ENCODE assay signal across 1 fruit fly cellular context in the genomic region with DNA sequence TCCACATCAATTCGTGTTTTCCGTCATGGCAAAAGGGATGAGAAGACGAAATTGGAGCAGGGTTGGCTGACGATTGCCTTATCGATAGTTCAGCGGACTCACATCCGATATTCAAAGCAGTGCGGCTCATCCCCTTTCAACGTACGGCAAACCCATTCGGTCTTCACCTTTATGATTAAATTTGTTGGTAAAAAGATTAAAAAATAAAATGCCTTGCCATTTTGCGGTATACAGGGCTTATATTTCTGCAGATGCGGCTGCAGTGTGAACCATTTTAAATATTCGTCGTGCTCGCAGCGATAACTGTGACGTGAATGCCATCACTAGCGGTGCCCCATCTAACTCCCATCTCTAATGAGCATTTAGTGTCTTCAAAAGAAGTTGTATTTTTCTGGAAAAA.
TF ChIP-seq lines count a peak whose summit lies in the region.

Gene Taf7, plus strand, starts transcription at position 23 of the 400 bp plus-strand sequence.
Gene EMC1, minus strand, starts transcription at position 53 of the 400 bp plus-strand sequence.

TF ChIP-seq in whole organism, embryonic, 481 proteins besides CTCF, POLR2A, EP300 and RAD21 (continued from another document and continues in another):
- TF ChIP-seq trem (tag; optimal IDR thresholded peaks at IDR 0.05; lab: Kevin White, UChicago), result peak; percentile 47
- no peak for TF ChIP-seq Fer1 (GFP tag; optimal IDR thresholded peaks at IDR 0.05; lab: Kevin White, UChicago)
- TF ChIP-seq sima (GFP tag; optimal IDR thresholded peaks at IDR 0.05; lab: Kevin White, UChicago), result no peak
- TF ChIP-seq CG8944 (GFP tag; optimal IDR thresholded peaks at IDR 0.05; lab: Kevin White, UChicago), result peak; percentile 46
- TF ChIP-seq CG16779 (GFP tag; IDR thresholded peaks at IDR 0.05; lab: Robert Waterston, UW), result no peak
- TF ChIP-seq CG15269 (tag; optimal IDR thresholded peaks at IDR 0.05; lab: Kevin White, UChicago), result no peak
- TF ChIP-seq CG10654 (GFP tag; optimal IDR thresholded peaks at IDR 0.05; lab: Kevin White, UChicago), result peak; percentile 31
- TF ChIP-seq CG4707 (GFP tag; optimal IDR thresholded peaks at IDR 0.05; lab: Kevin White, UChicago), result no peak
- no peak for TF ChIP-seq CG10565 (GFP tag; optimal IDR thresholded peaks at IDR 0.05; lab: Kevin White, UChicago)
- TF ChIP-seq Awh (GFP tag; IDR thresholded peaks at IDR 0.05; lab: Robert Waterston, UW), result no peak
- TF ChIP-seq CG13624 (GFP tag; optimal IDR thresholded peaks at IDR 0.05; lab: Kevin White, UChicago), result peak; percentile 56
- no peak for TF ChIP-seq HLHmδ (GFP tag; optimal IDR thresholded peaks at IDR 0.05; lab: Kevin White, UChicago)
- TF ChIP-seq CG6791 (GFP tag; IDR thresholded peaks at IDR 0.05; lab: Robert Waterston, UW; ENCODE audit: partially characterized antibody), result peak; percentile 91
- peak; percentile 89 for TF ChIP-seq CG34224 (GFP tag; IDR thresholded peaks at IDR 0.05; lab: Robert Waterston, UW; ENCODE audit: partially characterized antibody)
- TF ChIP-seq tup (GFP tag; optimal IDR thresholded peaks at IDR 0.05; lab: Kevin White, UChicago), result no peak
- TF ChIP-seq CG10209 (GFP tag; optimal IDR thresholded peaks at IDR 0.05; lab: Kevin White, UChicago), result no peak
- no peak for TF ChIP-seq CG11093 (GFP tag; IDR thresholded peaks at IDR 0.05; lab: Robert Waterston, UW)
- no peak for TF ChIP-seq ci (GFP tag; IDR thresholded peaks at IDR 0.05; lab: Robert Waterston, UW)
- TF ChIP-seq TFAM (GFP tag; optimal IDR thresholded peaks at IDR 0.05; lab: Kevin White, UChicago), result no peak
- no peak for TF ChIP-seq cato (GFP tag; optimal IDR thresholded peaks at IDR 0.05; lab: Kevin White, UChicago; ENCODE audit: borderline replicate concordance)
- 0 out of 2 replicates have a peak, but pooled peaks have one; percentile 13 for TF ChIP-seq esg (GFP tag; conservative IDR thresholded peaks at IDR 0.05; lab: Robert Waterston, UW)
- no peak for TF ChIP-seq Spps (tag; optimal IDR thresholded peaks at IDR 0.05; lab: Kevin White, UChicago)
- no peak for TF ChIP-seq CG1529 (GFP tag; optimal IDR thresholded peaks at IDR 0.05; lab: Kevin White, UChicago)
- TF ChIP-seq CG4854 (GFP tag; optimal IDR thresholded peaks at IDR 0.05; lab: Kevin White, UChicago), result no peak
- no peak for TF ChIP-seq B-H2 (GFP tag; optimal IDR thresholded peaks at IDR 0.05; lab: Kevin White, UChicago)
- no peak for TF ChIP-seq vvl (GFP tag; IDR thresholded peaks at IDR 0.05; lab: Robert Waterston, UW)
- peak; percentile 38 for TF ChIP-seq bab2 (GFP tag; optimal IDR thresholded peaks at IDR 0.05; lab: Kevin White, UChicago)
- TF ChIP-seq E2f2 (GFP tag; IDR thresholded peaks at IDR 0.05; lab: Robert Waterston, UW), result peak; percentile 26; the same call in 1 of the 2 replicates
- TF ChIP-seq CG4282 (GFP tag; optimal IDR thresholded peaks at IDR 0.05; lab: Kevin White, UChicago), result no peak
- TF ChIP-seq CG34376 (GFP tag; optimal IDR thresholded peaks at IDR 0.05; lab: Kevin White, UChicago), result no peak
- no peak for TF ChIP-seq CG6683 (GFP tag; optimal IDR thresholded peaks at IDR 0.05; lab: Kevin White, UChicago)
- TF ChIP-seq sd (tag; optimal IDR thresholded peaks at IDR 0.05; lab: Kevin White, UChicago), result no peak
- no peak for TF ChIP-seq ewg (GFP tag; optimal IDR thresholded peaks at IDR 0.05; lab: Kevin White, UChicago)
- TF ChIP-seq Elba2 (GFP tag; optimal IDR thresholded peaks at IDR 0.05; lab: Kevin White, UChicago), result peak; percentile 68
- TF ChIP-seq CG18011 (GFP tag; optimal IDR thresholded peaks at IDR 0.05; lab: Kevin White, UChicago), result no peak
- no peak for TF ChIP-seq CG17385 (GFP tag; optimal IDR thresholded peaks at IDR 0.05; lab: Kevin White, UChicago)
- peak; percentile 63 for TF ChIP-seq CG15514 (GFP tag; optimal IDR thresholded peaks at IDR 0.05; lab: Kevin White, UChicago)
- peak; percentile 85 for TF ChIP-seq CG42726 (GFP tag; IDR thresholded peaks at IDR 0.05; lab: Robert Waterston, UW; ENCODE audit: partially characterized antibody)
- TF ChIP-seq Abd-B (GFP tag; optimal IDR thresholded peaks at IDR 0.05; lab: Kevin White, UChicago), result no peak
- no peak for TF ChIP-seq CG15479 (GFP tag; optimal IDR thresholded peaks at IDR 0.05; lab: Kevin White, UChicago)
- no peak for TF ChIP-seq CG5953 (GFP tag; IDR thresholded peaks at IDR 0.05; lab: Robert Waterston, UW)
- peak; percentile 90 for TF ChIP-seq ssp (GFP tag; IDR thresholded peaks at IDR 0.05; lab: Robert Waterston, UW)
- TF ChIP-seq CG12659 (GFP tag; optimal IDR thresholded peaks at IDR 0.05; lab: Kevin White, UChicago), result peak; percentile 75
- no peak for TF ChIP-seq CG10462 (GFP tag; optimal IDR thresholded peaks at IDR 0.05; lab: Kevin White, UChicago)
- peak in 1 of 2 experiments; percentile 38 for TF ChIP-seq insv (GFP tag; optimal IDR thresholded peaks at IDR 0.05; lab: Kevin White, UChicago)
- TF ChIP-seq PHDP (tag; optimal IDR thresholded peaks at IDR 0.05; lab: Kevin White, UChicago), result no peak
- TF ChIP-seq ERR (GFP tag; optimal IDR thresholded peaks at IDR 0.05; lab: Kevin White, UChicago), result no peak
- TF ChIP-seq odd (GFP tag; optimal IDR thresholded peaks at IDR 0.05; lab: Kevin White, UChicago), result no peak
- TF ChIP-seq Hr3 (GFP tag; optimal IDR thresholded peaks at IDR 0.05; lab: Kevin White, UChicago), result peak; percentile 92
- peak; percentile 17 for TF ChIP-seq tx (GFP tag; optimal IDR thresholded peaks at IDR 0.05; lab: Kevin White, UChicago)
- peak; percentile 44 for TF ChIP-seq CG15696 (tag; optimal IDR thresholded peaks at IDR 0.05; lab: Kevin White, UChicago)
- TF ChIP-seq CG6175 (GFP tag; IDR thresholded peaks at IDR 0.05; lab: Robert Waterston, UW), result peak; percentile 95
- no peak for TF ChIP-seq CG11695 (GFP tag; IDR thresholded peaks at IDR 0.05; lab: Robert Waterston, UW)
- TF ChIP-seq CG12391 (tag; optimal IDR thresholded peaks at IDR 0.05; lab: Kevin White, UChicago), result no peak
- TF ChIP-seq maf-S (GFP tag; optimal IDR thresholded peaks at IDR 0.05; lab: Kevin White, UChicago), result peak; percentile 28
- no peak for TF ChIP-seq CG13894 (tag; optimal IDR thresholded peaks at IDR 0.05; lab: Kevin White, UChicago)
- TF ChIP-seq CG4360 (GFP tag; IDR thresholded peaks at IDR 0.05; lab: Robert Waterston, UW), result no peak
- no peak for TF ChIP-seq D19B (GFP tag; optimal IDR thresholded peaks at IDR 0.05; lab: Kevin White, UChicago)
- TF ChIP-seq CG6765 (GFP tag; optimal IDR thresholded peaks at IDR 0.05; lab: Kevin White, UChicago), result no peak
- TF ChIP-seq ash1 (GFP tag; optimal IDR thresholded peaks at IDR 0.05; lab: Kevin White, UChicago), result no peak
- TF ChIP-seq Lhr (GFP tag; optimal IDR thresholded peaks at IDR 0.05; lab: Kevin White, UChicago), result peak; percentile 81
- peak; percentile 34 for TF ChIP-seq CG12236 (GFP tag; optimal IDR thresholded peaks at IDR 0.05; lab: Kevin White, UChicago)
- no peak for TF ChIP-seq Lim3 (GFP tag; IDR thresholded peaks at IDR 0.05; lab: Robert Waterston, UW)
- TF ChIP-seq bigmax (GFP tag; optimal IDR thresholded peaks at IDR 0.05; lab: Kevin White, UChicago), result no peak
- peak; percentile 10 for TF ChIP-seq slp2 (GFP tag; optimal IDR thresholded peaks at IDR 0.05; lab: Kevin White, UChicago)
- TF ChIP-seq Atf6 (GFP tag; IDR thresholded peaks at IDR 0.05; lab: Robert Waterston, UW), result no peak
- TF ChIP-seq CG15011 (GFP tag; optimal IDR thresholded peaks at IDR 0.05; lab: Kevin White, UChicago), result no peak
- no peak for TF ChIP-seq Adf1 (GFP tag; IDR thresholded peaks at IDR 0.05; lab: Robert Waterston, UW)
- TF ChIP-seq CrebB (tag; optimal IDR thresholded peaks at IDR 0.05; lab: Kevin White, UChicago), result no peak
- TF ChIP-seq hb (GFP tag; IDR thresholded peaks at IDR 0.05; lab: Robert Waterston, UW; ENCODE audit: partially characterized antibody), result peak; percentile 96
- TF ChIP-seq CG3838 (GFP tag; optimal IDR thresholded peaks at IDR 0.05; lab: Kevin White, UChicago), result no peak
- TF ChIP-seq CG2202 (tag; optimal IDR thresholded peaks at IDR 0.05; lab: Kevin White, UChicago), result no peak
- no peak for TF ChIP-seq CG12744 (GFP tag; optimal IDR thresholded peaks at IDR 0.05; lab: Kevin White, UChicago)
- no peak for TF ChIP-seq ac (GFP tag; optimal IDR thresholded peaks at IDR 0.05; lab: Kevin White, UChicago)
- peak; percentile 34 for TF ChIP-seq tin (GFP tag; optimal IDR thresholded peaks at IDR 0.05; lab: Kevin White, UChicago)
- TF ChIP-seq pan (optimal IDR thresholded peaks at IDR 0.05; lab: Kevin White, UChicago), result no peak
- no peak for TF ChIP-seq pan (GFP tag; optimal IDR thresholded peaks at IDR 0.05 in 1 of 2, IDR thresholded peaks at IDR 0.05 in 1 of 2)
- TF ChIP-seq wdn (GFP tag; IDR thresholded peaks at IDR 0.05; lab: Robert Waterston, UW), result no peak
- no peak for TF ChIP-seq crc (GFP tag; optimal IDR thresholded peaks at IDR 0.05; lab: Kevin White, UChicago)
- no peak for TF ChIP-seq Hey (tag; optimal IDR thresholded peaks at IDR 0.05; lab: Kevin White, UChicago)
- TF ChIP-seq Usf (GFP tag; optimal IDR thresholded peaks at IDR 0.05; lab: Kevin White, UChicago), result no peak
- no peak for TF ChIP-seq Hmx (GFP tag; optimal IDR thresholded peaks at IDR 0.05; lab: Kevin White, UChicago)
- no peak for TF ChIP-seq Nf-YA (GFP tag; IDR thresholded peaks at IDR 0.05; lab: Robert Waterston, UW)
- TF ChIP-seq gsb (GFP tag; IDR thresholded peaks at IDR 0.05; lab: Robert Waterston, UW), result no peak
- TF ChIP-seq Tbp (GFP tag; optimal IDR thresholded peaks at IDR 0.05; lab: Kevin White, UChicago), result no peak
- no peak; the same call in none of the 2 replicates for TF ChIP-seq ato (GFP tag; IDR thresholded peaks at IDR 0.05; lab: Robert Waterston, UW; ENCODE audit: partially characterized antibody)
- TF ChIP-seq row (GFP tag; IDR thresholded peaks at IDR 0.05; lab: Robert Waterston, UW), result peak; percentile 96
- TF ChIP-seq scrt (GFP tag; optimal IDR thresholded peaks at IDR 0.05; lab: Kevin White, UChicago), result no peak
- TF ChIP-seq abd-A (tag; optimal IDR thresholded peaks at IDR 0.05; lab: Kevin White, UChicago), result no peak
- no peak for TF ChIP-seq sr (GFP tag; IDR thresholded peaks at IDR 0.05; lab: Robert Waterston, UW)
- no peak for TF ChIP-seq dimm (GFP tag; IDR thresholded peaks at IDR 0.05; lab: Robert Waterston, UW)
- no peak for TF ChIP-seq pita (GFP tag; optimal IDR thresholded peaks at IDR 0.05; lab: Kevin White, UChicago)
- TF ChIP-seq Oli (tag; optimal IDR thresholded peaks at IDR 0.05; lab: Kevin White, UChicago), result no peak
- TF ChIP-seq CG10267 (tag; optimal IDR thresholded peaks at IDR 0.05; lab: Kevin White, UChicago), result peak; percentile 55
- no peak for TF ChIP-seq Nf-YC (tag; optimal IDR thresholded peaks at IDR 0.05; lab: Kevin White, UChicago)
- no peak for TF ChIP-seq H15 (GFP tag; IDR thresholded peaks at IDR 0.05; lab: Robert Waterston, UW)
- TF ChIP-seq CG2199 (GFP tag; IDR thresholded peaks at IDR 0.05; lab: Robert Waterston, UW), result no peak
- TF ChIP-seq CG7839 (tag; optimal IDR thresholded peaks at IDR 0.05; lab: Kevin White, UChicago), result no peak
- TF ChIP-seq fu2 (GFP tag; optimal IDR thresholded peaks at IDR 0.05; lab: Kevin White, UChicago), result peak; percentile 28
- TF ChIP-seq Hsf (GFP tag; optimal IDR thresholded peaks at IDR 0.05; lab: Kevin White, UChicago), result peak; percentile 60
- no peak for TF ChIP-seq CG12219 (GFP tag; optimal IDR thresholded peaks at IDR 0.05; lab: Kevin White, UChicago)
- TF ChIP-seq nmo (GFP tag; optimal IDR thresholded peaks at IDR 0.05; lab: Kevin White, UChicago), result peak; percentile 92
- TF ChIP-seq lbe (GFP tag; optimal IDR thresholded peaks at IDR 0.05; lab: Kevin White, UChicago), result no peak
- no peak for TF ChIP-seq br (optimal IDR thresholded peaks at IDR 0.05; lab: Kevin White, UChicago)
- TF ChIP-seq CG1233 (GFP tag; optimal IDR thresholded peaks at IDR 0.05; lab: Kevin White, UChicago), result no peak
- TF ChIP-seq kni (GFP tag; optimal IDR thresholded peaks at IDR 0.05; lab: Kevin White, UChicago), result peak; percentile 99
- peak; percentile 72 for TF ChIP-seq CoRest (tag; optimal IDR thresholded peaks at IDR 0.05; lab: Kevin White, UChicago)
- TF ChIP-seq p53 (GFP tag; optimal IDR thresholded peaks at IDR 0.05; lab: Kevin White, UChicago), result peak; percentile 20
- TF ChIP-seq caup (GFP tag; optimal IDR thresholded peaks at IDR 0.05; lab: Kevin White, UChicago; ENCODE audit: severe bottlenecking), result no peak
- TF ChIP-seq CG2678 (tag; optimal IDR thresholded peaks at IDR 0.05; lab: Kevin White, UChicago), result no peak
- peak; percentile 59 for TF ChIP-seq CG17829 (tag; optimal IDR thresholded peaks at IDR 0.05; lab: Kevin White, UChicago)
- peak; percentile 54 for TF ChIP-seq Ptx1 (GFP tag; IDR thresholded peaks at IDR 0.05; lab: Robert Waterston, UW)
- TF ChIP-seq gem (tag; optimal IDR thresholded peaks at IDR 0.05; lab: Kevin White, UChicago), result no peak
- TF ChIP-seq Trl (optimal IDR thresholded peaks at IDR 0.05; lab: Kevin White, UChicago), result no peak
- peak; percentile 33 for TF ChIP-seq Trl (GFP tag; optimal IDR thresholded peaks at IDR 0.05; lab: Kevin White, UChicago)
- no peak for TF ChIP-seq aop (GFP tag; IDR thresholded peaks at IDR 0.05; lab: Robert Waterston, UW)
- TF ChIP-seq az2 (GFP tag; optimal IDR thresholded peaks at IDR 0.05; lab: Kevin White, UChicago), result peak; percentile 23
- TF ChIP-seq CG8359 (GFP tag; optimal IDR thresholded peaks at IDR 0.05; lab: Kevin White, UChicago; ENCODE audit: borderline replicate concordance), result no peak
- no peak for TF ChIP-seq CG10147 (GFP tag; optimal IDR thresholded peaks at IDR 0.05; lab: Kevin White, UChicago)
- no peak for TF ChIP-seq prd (optimal IDR thresholded peaks at IDR 0.05; lab: Kevin White, UChicago)
- peak; percentile 38; the same call in 1 of the 3 replicates for TF ChIP-seq prd (GFP tag; IDR thresholded peaks at IDR 0.05; lab: Robert Waterston, UW)
- TF ChIP-seq ap (GFP tag; IDR thresholded peaks at IDR 0.05; lab: Robert Waterston, UW), result no peak
- TF ChIP-seq disco-r (GFP tag; optimal IDR thresholded peaks at IDR 0.05; lab: Kevin White, UChicago), result no peak
- TF ChIP-seq fd96Cb (tag; optimal IDR thresholded peaks at IDR 0.05; lab: Kevin White, UChicago), result no peak
- no peak for TF ChIP-seq CG12104 (GFP tag; optimal IDR thresholded peaks at IDR 0.05; lab: Kevin White, UChicago)
- TF ChIP-seq CG7372 (GFP tag; IDR thresholded peaks at IDR 0.05; lab: Robert Waterston, UW), result no peak
- TF ChIP-seq Hmr (GFP tag; optimal IDR thresholded peaks at IDR 0.05; lab: Kevin White, UChicago), result no peak
- peak; percentile 88 for TF ChIP-seq amos (GFP tag; IDR thresholded peaks at IDR 0.05; lab: Robert Waterston, UW; ENCODE audit: partially characterized antibody)
- TF ChIP-seq gfzf (GFP tag; optimal IDR thresholded peaks at IDR 0.05; lab: Kevin White, UChicago), result peak; percentile 18
- no peak for TF ChIP-seq twi (tag; optimal IDR thresholded peaks at IDR 0.05; lab: Kevin White, UChicago)
- no peak for TF ChIP-seq CG4424 (GFP tag; optimal IDR thresholded peaks at IDR 0.05; lab: Kevin White, UChicago)
